Worm (Caenorhabditis elegans): ENCODE data around the gene fbxa-95.

Gene fbxa-95

ce11 chrV:15612886-15613285 is 41.6 kb downstream of the fbxa-95 start, which contains the start of gene str-263:
Gene str-263 (plus strand): TSS chrV:15613186.
- TF ChIP-seq syd-9 (tag; optimal IDR thresholded peaks at IDR 0.05) (no peak), dve-1 (tag; optimal IDR thresholded peaks at IDR 0.05) (no peak), F13H6.1 (tag; optimal IDR thresholded peaks at IDR 0.05) (no peak), unc-3 (GFP tag; conservative IDR thresholded peaks at IDR 0.05) (no peak), unc-3 (tag; optimal IDR thresholded peaks at IDR 0.05) (no peak), ceh-6 (GFP tag; optimal IDR thresholded peaks at IDR 0.05) (no peak)

- TF ChIP-seq lin-11 (tag; optimal IDR thresholded peaks at IDR 0.05) (no peak), unc-3 (GFP tag; conservative IDR thresholded peaks at IDR 0.05) (no peak), unc-3 (tag; optimal IDR thresholded peaks at IDR 0.05) (no peak), K02D7.2 (tag; optimal IDR thresholded peaks at IDR 0.05) (no peak), tbx-7 (tag; optimal IDR thresholded peaks at IDR 0.05) (no peak), hlh-6 (tag; optimal IDR thresholded peaks at IDR 0.05) (no peak)
These were observed 43.3 kb downstream of the fbxa-95 start for ce11 chrV:15614534-15614933.

- TF ChIP-seq npax-4 (tag; optimal IDR thresholded peaks at IDR 0.05) = no peak
- TF ChIP-seq ceh-34 (tag; optimal IDR thresholded peaks at IDR 0.05) = no peak
- TF ChIP-seq dmd-4 (tag; optimal IDR thresholded peaks at IDR 0.05; ENCODE audit: borderline replicate concordance) = no peak
- TF ChIP-seq hlh-30 (tag; optimal IDR thresholded peaks at IDR 0.05; ENCODE audit: insufficient read depth) = no peak
- TF ChIP-seq ets-4 (tag; optimal IDR thresholded peaks at IDR 0.05) = no peak
- TF ChIP-seq ref-2 (tag; optimal IDR thresholded peaks at IDR 0.05) = no peak
- TF ChIP-seq ceh-19 (GFP tag; optimal IDR thresholded peaks at IDR 0.05) = no peak
- no peak for TF ChIP-seq fkh-10 (GFP tag; optimal IDR thresholded peaks at IDR 0.05)
- no peak for TF ChIP-seq ceh-18 (tag; optimal IDR thresholded peaks at IDR 0.05)
- no peak for TF ChIP-seq hlh-8 (tag; optimal IDR thresholded peaks at IDR 0.05)
- TF ChIP-seq hlh-6 (tag; optimal IDR thresholded peaks at IDR 0.05) = no peak
- no peak for TF ChIP-seq unc-3 (GFP tag; conservative IDR thresholded peaks at IDR 0.05)
- no peak for TF ChIP-seq unc-3 (tag; optimal IDR thresholded peaks at IDR 0.05)
- no peak for TF ChIP-seq hlh-15 (tag; optimal IDR thresholded peaks at IDR 0.05)
- TF ChIP-seq nhr-11 (tag; optimal IDR thresholded peaks at IDR 0.05) = no peak
- TF ChIP-seq ceh-9 (tag; optimal IDR thresholded peaks at IDR 0.05) = no peak
- TF ChIP-seq hlh-13 (GFP tag; optimal IDR thresholded peaks at IDR 0.05) = no peak
- no peak for TF ChIP-seq ama-1 (optimal IDR thresholded peaks at IDR 0.05)
These were observed 50.2 kb downstream of the fbxa-95 start, which contains the start of gene C55A1.1 for ce11 chrV:15621518-15621917. Gene C55A1.1 (plus strand): TSS chrV:15621818.
